Fruit fly (Drosophila melanogaster) Kc167 (cell line): Measurements from ENCODE around the gene CG42655.

ENCODE experiments used
- insv ChIP-seq: fragments of >200 bp; optimal IDR thresholded peaks from 3 replicates; lab custom pipeline; 2018; ENCODE audit warnings: missing external identifiers
- psq ChIP-seq: fragments of >200 bp; optimal IDR thresholded peaks from 2 replicates; lab custom pipeline; 2017; ENCODE audit warnings: missing external identifiers

DNA sequence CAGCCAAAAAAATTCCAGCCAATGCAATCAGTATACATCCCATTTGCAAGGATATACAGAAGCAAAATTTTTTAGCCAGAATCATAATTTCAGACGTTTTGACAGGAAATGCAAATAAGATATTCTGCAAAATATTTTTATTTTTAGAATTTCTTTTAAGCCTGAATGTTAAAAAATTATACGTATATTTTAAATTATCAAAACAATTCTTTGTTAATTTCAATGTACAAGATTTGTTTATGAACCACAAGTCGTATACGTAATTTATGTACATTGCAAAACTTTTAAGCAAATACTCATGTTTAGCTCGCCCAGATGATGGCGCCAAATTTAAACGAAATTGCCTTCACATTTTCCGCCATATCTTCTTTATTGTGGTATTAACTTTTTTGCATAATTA lies 914 bp upstream of the CG42655 start, which contains the start of gene CG42654:
- no peak for TF ChIP-seq psq (lab: Kevin White, UChicago)
- no peak for TF ChIP-seq insv (lab: Kevin White, UChicago)
